Worm (Caenorhabditis elegans) whole organism, L3 larva: Measurements from ENCODE around the gene fbxb-35.
"Not testable (repeated sequence)": the region's sequence is repeated elsewhere in the genome, so short reads cannot be mapped to it uniquely, and the experiment has no call there.

ENCODE experiments used
- R02D3.7 ChIP-seq: fragments of 150-350 bp; optimal IDR thresholded peaks from 2 replicates; lab custom pipeline; 2014; ENCODE audit warnings: missing biosample characterization, missing genetic modification characterization
- ZK546.5 ChIP-seq: sonication (generic microtip); optimal IDR thresholded peaks from 2 replicates; lab custom pipeline; 2017; ENCODE audit warnings: missing biosample characterization, missing genetic modification characterization
- aly-2 ChIP-seq: fragments of 150-350 bp; optimal IDR thresholded peaks from 2 replicates; lab custom pipeline; 2014; ENCODE audit warnings: missing biosample characterization, missing genetic modification characterization
- ama-1 ChIP-seq: fragments of 150-350 bp; optimal IDR thresholded peaks from 2 replicates; lab custom pipeline; 2018
- ceh-28 ChIP-seq: fragments of 150-350 bp; optimal IDR thresholded peaks from 2 replicates; lab custom pipeline; 2014; ENCODE audit warnings: missing biosample characterization, missing genetic modification reagents, missing genetic modification characterization
- ceh-82 ChIP-seq: fragments of 150-350 bp; optimal IDR thresholded peaks from 2 replicates; lab custom pipeline; 2014; ENCODE audit warnings: missing biosample characterization, missing genetic modification characterization
- ceh-9 ChIP-seq: sonication (generic microtip); optimal IDR thresholded peaks from 2 replicates; lab custom pipeline; 2018; ENCODE audit warnings: missing biosample characterization, missing genetic modification characterization
- daf-12 ChIP-seq: fragments of 150-350 bp; optimal IDR thresholded peaks from 2 replicates; lab custom pipeline; 2014; ENCODE audit warnings: missing biosample characterization, missing genetic modification reagents, missing genetic modification characterization
- egl-27 ChIP-seq: sonication (generic microtip); optimal IDR thresholded peaks from 4 replicates; lab custom pipeline; 2017; ENCODE audit warnings: missing biosample characterization, missing genetic modification reagents, missing genetic modification characterization
- egl-5 ChIP-seq: fragments of 150-350 bp; optimal IDR thresholded peaks from 2 replicates; lab custom pipeline; 2017; ENCODE audit warnings: missing biosample characterization, missing genetic modification reagents, missing genetic modification characterization, inconsistent platforms
- elt-1 ChIP-seq: fragments of 150-350 bp; optimal IDR thresholded peaks from 2 replicates; lab custom pipeline; 2014; ENCODE audit warnings: missing biosample characterization, missing genetic modification characterization
- elt-2 ChIP-seq: sonication (generic microtip); optimal IDR thresholded peaks from 2 replicates; lab custom pipeline; 2016; ENCODE audit warnings: missing genetic modification reagents, mild to moderate bottlenecking, missing genetic modification characterization, missing compliant biosample characterization
- elt-3 ChIP-seq, 3 experiments: fragments of 150-350 bp in 1 of 3; sonication (generic microtip) in 2 of 3; optimal IDR thresholded peaks; 2 replicates in 2 of 3; 4 replicates in 1 of 3; lab custom pipeline; 2014 to 2017; ENCODE audit warnings: missing biosample characterization in 3 of 3, missing genetic modification characterization in 3 of 3
- eor-1 ChIP-seq, 2 experiments: fragments of 150-350 bp; optimal IDR thresholded peaks; 2 replicates each; lab custom pipeline; 2014 to 2018; ENCODE audit warnings: missing biosample characterization in 2 of 2, missing genetic modification characterization in 2 of 2
- fkh-10 ChIP-seq: sonication (generic microtip); optimal IDR thresholded peaks from 2 replicates; lab custom pipeline; 2017; ENCODE audit warnings: missing biosample characterization, missing genetic modification reagents, missing genetic modification characterization
- fkh-2 ChIP-seq: fragments of 150-350 bp; optimal IDR thresholded peaks from 2 replicates; lab custom pipeline; 2014; ENCODE audit warnings: missing biosample characterization, missing genetic modification reagents, missing genetic modification characterization
- fos-1 ChIP-seq: fragments of 150-350 bp; optimal IDR thresholded peaks from 2 replicates; lab custom pipeline; 2014; ENCODE audit warnings: missing biosample characterization, missing genetic modification characterization
- lin-15B ChIP-seq: fragments of 150-350 bp; optimal IDR thresholded peaks from 2 replicates; lab custom pipeline; 2014; ENCODE audit warnings: missing biosample characterization, missing genetic modification characterization
- lin-39 ChIP-seq: fragments of 150-350 bp; optimal IDR thresholded peaks from 2 replicates; lab custom pipeline; 2018; ENCODE audit warnings: missing biosample characterization, missing genetic modification reagents, missing genetic modification characterization
- lsy-12 ChIP-seq: sonication (generic microtip); optimal IDR thresholded peaks from 2 replicates; lab custom pipeline; 2016; ENCODE audit warnings: mild to moderate bottlenecking, missing genetic modification characterization, missing compliant biosample characterization
- mdl-1 ChIP-seq: fragments of 150-350 bp; optimal IDR thresholded peaks from 2 replicates; lab custom pipeline; 2014; ENCODE audit warnings: missing biosample characterization, missing genetic modification characterization
- mml-1 ChIP-seq: fragments of 150-350 bp; sonication (generic microtip); optimal IDR thresholded peaks from 3 replicates; lab custom pipeline; 2014; ENCODE audit warnings: missing biosample characterization, missing genetic modification characterization
- nhr-11 ChIP-seq: fragments of 150-350 bp; optimal IDR thresholded peaks from 2 replicates; lab custom pipeline; 2014; ENCODE audit warnings: missing biosample characterization, missing genetic modification characterization
- nhr-12 ChIP-seq: fragments of 150-350 bp; optimal IDR thresholded peaks from 2 replicates; lab custom pipeline; 2014; ENCODE audit warnings: missing biosample characterization, missing genetic modification characterization
- nhr-23 ChIP-seq: fragments of 150-350 bp; optimal IDR thresholded peaks from 2 replicates; lab custom pipeline; 2014; ENCODE audit warnings: missing biosample characterization, missing genetic modification reagents, missing genetic modification characterization
- nhr-237 ChIP-seq: fragments of 150-350 bp; optimal IDR thresholded peaks from 2 replicates; lab custom pipeline; 2014; ENCODE audit warnings: missing biosample characterization, missing genetic modification characterization
- nhr-25 ChIP-seq: sonication (generic microtip); optimal IDR thresholded peaks from 2 replicates; lab custom pipeline; 2017; ENCODE audit warnings: missing biosample characterization, missing genetic modification characterization
- nhr-28 ChIP-seq: fragments of 150-350 bp; optimal IDR thresholded peaks from 2 replicates; lab custom pipeline; 2014; ENCODE audit warnings: missing biosample characterization, missing genetic modification characterization
- nhr-43 ChIP-seq: sonication (generic microtip); optimal IDR thresholded peaks from 2 replicates; lab custom pipeline; 2016; ENCODE audit warnings: mild to moderate bottlenecking, missing genetic modification characterization, missing compliant biosample characterization; ENCODE audit not compliant: poor library complexity, severe bottlenecking
- nhr-67 ChIP-seq: fragments of 150-350 bp; optimal IDR thresholded peaks from 2 replicates; lab custom pipeline; 2014; ENCODE audit warnings: missing biosample characterization, missing genetic modification characterization
- nhr-77 ChIP-seq: fragments of 150-350 bp; optimal IDR thresholded peaks from 2 replicates; lab custom pipeline; 2014; ENCODE audit warnings: missing biosample characterization, missing genetic modification characterization
- pqm-1 ChIP-seq: fragments of 150-350 bp; optimal IDR thresholded peaks from 2 replicates; lab custom pipeline; 2017; ENCODE audit warnings: missing biosample characterization, missing genetic modification characterization, inconsistent platforms
- sea-2 ChIP-seq: fragments of 150-350 bp; sonication (generic microtip); optimal IDR thresholded peaks from 4 replicates; lab custom pipeline; 2014; ENCODE audit warnings: missing biosample characterization, missing genetic modification reagents, missing genetic modification characterization
- skn-1 ChIP-seq: fragments of 150-350 bp; optimal IDR thresholded peaks from 2 replicates; lab custom pipeline; 2014; ENCODE audit warnings: missing biosample characterization, missing genetic modification characterization
- snpc-4 ChIP-seq: fragments of 150-350 bp; optimal IDR thresholded peaks from 2 replicates; lab custom pipeline; 2014; ENCODE audit warnings: missing biosample characterization, missing genetic modification characterization
- tbx-2 ChIP-seq: sonication (generic microtip); optimal IDR thresholded peaks from 2 replicates; lab custom pipeline; 2016; ENCODE audit warnings: mild to moderate bottlenecking, missing genetic modification characterization, missing compliant biosample characterization
- unc-39 ChIP-seq: sonication (generic microtip); optimal IDR thresholded peaks from 4 replicates; lab custom pipeline; 2017; ENCODE audit warnings: missing biosample characterization, missing genetic modification characterization
- zag-1 ChIP-seq: fragments of 150-350 bp; optimal IDR thresholded peaks from 2 replicates; lab custom pipeline; 2014; ENCODE audit warnings: missing biosample characterization, missing genetic modification characterization
- ztf-11 ChIP-seq: fragments of 150-350 bp; optimal IDR thresholded peaks from 2 replicates; lab custom pipeline; 2014; ENCODE audit warnings: missing biosample characterization, missing genetic modification characterization
- ztf-4 ChIP-seq: fragments of 150-350 bp; optimal IDR thresholded peaks from 2 replicates; lab custom pipeline; 2014; ENCODE audit warnings: missing biosample characterization, missing genetic modification characterization

fbxb-35 gene

DNA sequence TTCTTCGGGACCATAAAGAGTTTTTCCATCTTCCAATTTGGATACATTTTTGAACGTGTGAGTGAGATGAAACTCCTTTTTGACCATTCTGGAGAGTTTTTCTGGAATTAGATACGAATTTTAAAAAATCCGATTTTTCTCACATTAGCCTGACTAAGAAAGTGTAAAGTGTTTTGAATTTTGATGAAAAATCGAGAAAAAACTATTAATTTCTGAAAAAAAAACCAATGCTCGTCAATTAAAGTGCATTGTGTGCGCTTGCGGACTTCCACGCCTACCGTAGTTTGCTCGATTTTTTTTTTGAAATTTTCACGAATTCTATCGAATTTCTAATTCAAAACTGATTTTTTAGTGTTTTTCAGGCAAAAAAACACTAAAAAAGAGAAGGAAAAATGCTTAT, 22.8 kb upstream of the fbxb-35 start, which contains the start of gene bath-1:
bath-1 (minus strand) TSS at position 101 of the 400 bp plus-strand sequence.
- TF ChIP-seq pqm-1 = no peak
- TF ChIP-seq nhr-28 = no peak
- TF ChIP-seq elt-2 = no peak
- TF ChIP-seq ceh-82 = no peak
- no peak for TF ChIP-seq nhr-11 (tag; lab: Kevin White, UChicago)
- TF ChIP-seq unc-39 = no peak
- TF ChIP-seq nhr-77 = no peak
- TF ChIP-seq mdl-1 (tag; lab: Kevin White, UChicago) = no peak
- TF ChIP-seq nhr-25 = no peak
- TF ChIP-seq lin-15B (tag; lab: Kevin White, UChicago) = no peak
- TF ChIP-seq aly-2 (tag; lab: Kevin White, UChicago) = no peak
- no peak for TF ChIP-seq fkh-10 (GFP tag; lab: Kevin White, UChicago)
- TF ChIP-seq nhr-12 = no peak
- TF ChIP-seq nhr-43 = no peak
- TF ChIP-seq ama-1 = no peak
- no peak for TF ChIP-seq nhr-23
- no peak for TF ChIP-seq nhr-237
- no peak for TF ChIP-seq elt-1 (tag; lab: Kevin White, UChicago)
- no peak for TF ChIP-seq egl-5 (tag; lab: Kevin White, UChicago)
- TF ChIP-seq zag-1 = no peak

ce11 chrII:2030367-2030766, 21.1 kb upstream of the fbxb-35 start, which contains the start of gene bath-3:
TSS of gene bath-3 (minus strand) at chrII:2030467.
- TF ChIP-seq nhr-77 = no peak
- no peak for TF ChIP-seq fos-1 (tag; lab: Kevin White, UChicago)
- TF ChIP-seq nhr-23 = no peak
- TF ChIP-seq nhr-12 = no peak
- no peak for TF ChIP-seq lin-15B (tag; lab: Kevin White, UChicago)
- TF ChIP-seq fkh-10 (GFP tag; lab: Kevin White, UChicago) = no peak
- TF ChIP-seq eor-1 (tag; optimal IDR thresholded peaks at IDR 0.05; lab: Kevin White, UChicago) = no peak

ce11 chrII:2031852-2032251, 19.6 kb upstream of the fbxb-35 start, which contains the start of gene bath-5:
TSS of gene bath-5 (minus strand) at chrII:2031952.
- no peak for TF ChIP-seq tbx-2
- no peak for TF ChIP-seq egl-27 (tag; lab: Kevin White, UChicago)
- TF ChIP-seq elt-2 = no peak
- no peak for TF ChIP-seq ztf-4
- no peak for TF ChIP-seq nhr-67
- no peak for TF ChIP-seq skn-1 (tag; lab: Kevin White, UChicago)
- no peak for TF ChIP-seq daf-12 (tag; lab: Kevin White, UChicago)
- no peak for TF ChIP-seq ama-1
- TF ChIP-seq nhr-12 = no peak
- TF ChIP-seq sea-2 (GFP tag; lab: Kevin White, UChicago) = no peak
- no peak for TF ChIP-seq ztf-11
- no peak for TF ChIP-seq nhr-25
- TF ChIP-seq mml-1 (tag; lab: Kevin White, UChicago) = no peak
- no peak for TF ChIP-seq fkh-2 (tag; lab: Kevin White, UChicago)
- TF ChIP-seq eor-1 (tag; optimal IDR thresholded peaks at IDR 0.05; lab: Kevin White, UChicago) = no peak
- TF ChIP-seq ceh-28 (tag; lab: Kevin White, UChicago) = no peak
- no peak for TF ChIP-seq lsy-12 (tag; lab: Kevin White, UChicago)
- no peak for TF ChIP-seq elt-3 (tag; optimal IDR thresholded peaks at IDR 0.05; lab: Kevin White, UChicago)
- no peak for TF ChIP-seq R02D3.7
- TF ChIP-seq, all 47 proteins: peak for 0

ce11 chrII:2032282-2032681, 19.2 kb upstream of the fbxb-35 start, which contains the start of gene btb-4:
TSS of gene btb-4 (plus strand) at chrII:2032316.
- not testable (repeated sequence) for TF ChIP-seq nhr-77; egl-27 (tag; lab: Kevin White, UChicago); zag-1

- no peak for TF ChIP-seq egl-27 (tag; lab: Kevin White, UChicago)
- no peak for TF ChIP-seq nhr-11 (tag; lab: Kevin White, UChicago)
- TF ChIP-seq egl-5 (tag; lab: Kevin White, UChicago) = no peak
- no peak for TF ChIP-seq lin-39 (tag; lab: Kevin White, UChicago)
- TF ChIP-seq snpc-4 = no peak
- TF ChIP-seq eor-1 (tag; optimal IDR thresholded peaks at IDR 0.05; lab: Kevin White, UChicago) = no peak
- TF ChIP-seq daf-12 (tag; lab: Kevin White, UChicago) = no peak
- TF ChIP-seq elt-1 (tag; lab: Kevin White, UChicago) = no peak
- no peak for TF ChIP-seq fkh-2 (tag; lab: Kevin White, UChicago)
- TF ChIP-seq ZK546.5 (tag; lab: Kevin White, UChicago) = no peak
- TF ChIP-seq ama-1 = no peak
- no peak for TF ChIP-seq nhr-28
- TF ChIP-seq ceh-9 (tag; lab: Kevin White, UChicago) = no peak
- TF ChIP-seq nhr-25 = no peak
- no peak for TF ChIP-seq nhr-23
- no peak for TF ChIP-seq lin-15B (tag; lab: Kevin White, UChicago)
These were observed 18.2 kb upstream of the fbxb-35 start, which contains the start of gene F59H6.14 for ce11 chrII:2033286-2033685. TSS of gene F59H6.14 (plus strand) at chrII:2033586.
